Fruit fly (Drosophila melanogaster): ENCODE results near the gene CG13482.

DNA sequence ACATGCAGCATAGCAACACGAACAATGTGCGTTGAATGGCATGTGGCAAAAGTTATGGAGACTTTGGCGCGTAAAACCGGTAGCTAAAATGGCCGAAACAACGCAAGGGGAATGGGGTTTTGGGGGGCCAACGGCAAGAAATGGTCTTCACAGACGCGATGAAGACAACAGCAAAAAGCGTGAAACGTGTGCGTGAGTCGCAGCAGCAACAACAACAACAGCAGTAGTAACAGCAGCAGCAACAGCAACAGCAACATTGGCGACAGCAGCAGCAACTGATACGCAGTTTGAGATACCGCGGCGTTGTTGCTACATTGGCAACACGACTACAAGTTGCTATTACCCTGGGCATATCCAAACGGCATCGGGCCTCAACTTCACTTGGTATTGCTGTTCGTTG, 7.3 kb upstream of the CG13482 start:
- no peak for TF ChIP-seq psq (optimal IDR thresholded peaks at IDR 0.05)
- no peak for TF ChIP-seq Dll (optimal IDR thresholded peaks at IDR 0.05)
- no peak for TF ChIP-seq CG8478 (optimal IDR thresholded peaks at IDR 0.05)

Data from whole organism.